Fruit fly (Drosophila melanogaster) whole organism, embryonic: ENCODE measurements around the gene CG6000.

Source experiments
- CG1024 ChIP-seq: fragments of 200-800 bp; sonication (Bioruptor generic); IDR thresholded peaks from 2 replicates; pipeline ENCODE4 v1.3.6; 2022; ENCODE audit warnings: missing biosample characterization, missing genetic modification characterization
- CG10267 ChIP-seq: fragments of 200-800 bp; sonication (Bioruptor generic); optimal IDR thresholded peaks from 2 replicates; lab custom pipeline; 2018; ENCODE audit warnings: missing biosample characterization, mild to moderate bottlenecking, missing genetic modification characterization, moderate library complexity
- CG10431 ChIP-seq: fragments of 200-800 bp; sonication (Bioruptor generic); optimal IDR thresholded peaks from 3 replicates; lab custom pipeline; 2018; ENCODE audit warnings: missing biosample characterization, mild to moderate bottlenecking, missing genetic modification characterization
- CG12104 ChIP-seq: fragments of 200-800 bp; sonication (Bioruptor generic); optimal IDR thresholded peaks from 3 replicates; lab custom pipeline; 2016; ENCODE audit warnings: missing biosample characterization, missing genetic modification characterization
- CG12219 ChIP-seq: fragments of 200-800 bp; sonication (Bioruptor generic); optimal IDR thresholded peaks from 3 replicates; lab custom pipeline; 2018; ENCODE audit warnings: missing biosample characterization, mild to moderate bottlenecking, missing genetic modification characterization
- CG12659 ChIP-seq: fragments of 200-800 bp; sonication (Bioruptor generic); optimal IDR thresholded peaks from 3 replicates; lab custom pipeline; 2017; ENCODE audit warnings: mild to moderate bottlenecking, missing biosample characterization, missing genetic modification reagents, missing genetic modification characterization
- CG12769 ChIP-seq: fragments of 200-800 bp; sonication (Bioruptor generic); optimal IDR thresholded peaks from 2 replicates; lab custom pipeline; 2019; ENCODE audit warnings: missing biosample characterization, mild to moderate bottlenecking, missing genetic modification characterization, moderate library complexity
- CG13424 ChIP-seq: fragments of 200-800 bp; sonication (Bioruptor generic); optimal IDR thresholded peaks from 2 replicates; lab custom pipeline; 2019; ENCODE audit warnings: missing biosample characterization, mild to moderate bottlenecking, missing genetic modification characterization, moderate library complexity
- CG14710 ChIP-seq: fragments of 200-800 bp; sonication (Bioruptor generic); optimal IDR thresholded peaks from 3 replicates; lab custom pipeline; 2019; ENCODE audit warnings: missing biosample characterization, mild to moderate bottlenecking, missing genetic modification characterization, moderate library complexity
- CG15011 ChIP-seq: fragments of 200-800 bp; sonication (Bioruptor generic); optimal IDR thresholded peaks from 3 replicates; lab custom pipeline; 2018; ENCODE audit warnings: missing biosample characterization, mild to moderate bottlenecking, missing genetic modification characterization
- CG15073 ChIP-seq: fragments of 200-800 bp; sonication (Bioruptor generic); optimal IDR thresholded peaks from 2 replicates; lab custom pipeline; 2016; ENCODE audit warnings: missing biosample characterization, missing genetic modification characterization
- CG17361 ChIP-seq: fragments of 200-800 bp; sonication (Bioruptor generic); IDR thresholded peaks from 3 replicates; pipeline ENCODE4 v1.3.6; 2022; ENCODE audit warnings: missing biosample characterization, missing genetic modification characterization
- CG17385 ChIP-seq: fragments of 200-800 bp; sonication (Bioruptor generic); optimal IDR thresholded peaks from 3 replicates; lab custom pipeline; 2018; ENCODE audit warnings: missing biosample characterization, mild to moderate bottlenecking, missing genetic modification characterization
- CG17802 ChIP-seq: fragments of 200-800 bp; sonication (Bioruptor generic); optimal IDR thresholded peaks from 2 replicates; lab custom pipeline; 2018; ENCODE audit warnings: missing biosample characterization, mild to moderate bottlenecking, missing genetic modification characterization, moderate library complexity
- CG18476 ChIP-seq: fragments of 200-800 bp; sonication (Bioruptor generic); optimal IDR thresholded peaks from 2 replicates; lab custom pipeline; 2016; ENCODE audit warnings: missing biosample characterization, mild to moderate bottlenecking, missing genetic modification characterization
- CG30403 ChIP-seq: fragments of 200-800 bp; sonication (Bioruptor generic); optimal IDR thresholded peaks from 3 replicates; lab custom pipeline; 2016; ENCODE audit warnings: missing biosample characterization, missing genetic modification characterization
- CG31224 ChIP-seq: fragments of 200-800 bp; sonication (Bioruptor generic); IDR thresholded peaks from 2 replicates; pipeline ENCODE4 v1.3.6; 2022; ENCODE audit warnings: missing biosample characterization, missing genetic modification characterization
- CG31441 ChIP-seq: fragments of 200-800 bp; sonication (Bioruptor generic); IDR thresholded peaks from 2 replicates; pipeline ENCODE4 v1.3.6; 2022; ENCODE audit warnings: missing biosample characterization, missing genetic modification characterization
- CG4424 ChIP-seq: fragments of 200-800 bp; sonication (Bioruptor generic); optimal IDR thresholded peaks from 3 replicates; lab custom pipeline; 2016; ENCODE audit warnings: missing biosample characterization, missing genetic modification characterization
- CG4730 ChIP-seq: fragments of 200-800 bp; sonication (Bioruptor generic); IDR thresholded peaks from 2 replicates; pipeline ENCODE4 v1.3.6; 2022; ENCODE audit warnings: missing biosample characterization, missing genetic modification characterization
- CG5953 ChIP-seq: fragments of 200-800 bp; sonication (Bioruptor generic); IDR thresholded peaks from 2 replicates; pipeline ENCODE4 v1.3.6; 2022; ENCODE audit warnings: missing biosample characterization, missing genetic modification characterization
- CG8359 ChIP-seq: fragments of 200-800 bp; sonication (Bioruptor generic); optimal IDR thresholded peaks from 2 replicates; lab custom pipeline; 2017; ENCODE audit warnings: missing biosample characterization, mild to moderate bottlenecking, missing genetic modification characterization, borderline replicate concordance
- CG8478 ChIP-seq: fragments of >200 bp; optimal IDR thresholded peaks from 2 replicates; lab custom pipeline; 2018
- CG9727 ChIP-seq: fragments of 200-800 bp; sonication (Bioruptor generic); optimal IDR thresholded peaks from 3 replicates; lab custom pipeline; 2017; ENCODE audit warnings: missing biosample characterization, mild to moderate bottlenecking, missing genetic modification characterization
- CHES-1-like ChIP-seq: fragments of 200-800 bp; sonication (Bioruptor generic); optimal IDR thresholded peaks from 2 replicates; lab custom pipeline; 2016; ENCODE audit warnings: missing biosample characterization, missing genetic modification characterization
- CkIIα-i1 ChIP-seq: fragments of 200-800 bp; sonication (Bioruptor generic); IDR thresholded peaks from 2 replicates; pipeline ENCODE4 v1.3.6; 2022; ENCODE audit warnings: missing biosample characterization, missing genetic modification characterization
- CrebB ChIP-seq: fragments of 200-800 bp; sonication (Bioruptor generic); optimal IDR thresholded peaks from 3 replicates; lab custom pipeline; 2018; ENCODE audit warnings: missing biosample characterization, mild to moderate bottlenecking, missing genetic modification characterization
- H15 ChIP-seq: fragments of 200-800 bp; sonication (Bioruptor generic); IDR thresholded peaks from 3 replicates; pipeline ENCODE4 v1.3.6; 2022; ENCODE audit warnings: missing biosample characterization, missing genetic modification characterization
- HHEX ChIP-seq: fragments of 200-800 bp; sonication (Bioruptor generic); optimal IDR thresholded peaks from 3 replicates; lab custom pipeline; 2017; ENCODE audit warnings: missing biosample characterization, mild to moderate bottlenecking, missing genetic modification characterization, missing genetic modification reagents
- Hand ChIP-seq: fragments of 200-800 bp; sonication (Bioruptor generic); optimal IDR thresholded peaks from 2 replicates; lab custom pipeline; 2017; ENCODE audit warnings: mild to moderate bottlenecking, missing biosample characterization, missing genetic modification reagents, missing genetic modification characterization
- Mrtf ChIP-seq: fragments of 200-800 bp; sonication (Bioruptor generic); IDR thresholded peaks from 3 replicates; pipeline ENCODE4 v1.3.6; 2022; ENCODE audit warnings: missing biosample characterization, missing genetic modification characterization
- Myb ChIP-seq: fragments of 200-800 bp; sonication (Bioruptor generic); optimal IDR thresholded peaks from 2 replicates; lab custom pipeline; 2016; ENCODE audit warnings: missing biosample characterization, missing genetic modification characterization
- Opbp ChIP-seq: fragments of 200-800 bp; sonication (Bioruptor generic); IDR thresholded peaks from 3 replicates; pipeline ENCODE4 v1.3.6; 2022; ENCODE audit warnings: missing biosample characterization, missing genetic modification characterization; ENCODE audit not compliant: partially characterized antibody
- Pdp1 ChIP-seq, 2 experiments: fragments of 200-800 bp; sonication (Bioruptor generic); optimal IDR thresholded peaks; 3 replicates each; lab custom pipeline; 2016; ENCODE audit warnings: missing biosample characterization in 2 of 2, missing genetic modification characterization in 2 of 2, mild to moderate bottlenecking in 1 of 2, moderate library complexity in 1 of 2
- Ptx1 ChIP-seq: fragments of 200-800 bp; sonication (Bioruptor generic); IDR thresholded peaks from 2 replicates; pipeline ENCODE4 v1.3.6; 2022; ENCODE audit warnings: missing biosample characterization, missing genetic modification characterization
- Scr ChIP-seq: fragments of 200-800 bp; sonication (Bioruptor generic); IDR thresholded peaks from 2 replicates; pipeline ENCODE4 v1.3.6; 2022; ENCODE audit warnings: missing biosample characterization, missing genetic modification characterization; ENCODE audit not compliant: partially characterized antibody
- TFAM ChIP-seq: fragments of 200-800 bp; sonication (Bioruptor generic); optimal IDR thresholded peaks from 2 replicates; lab custom pipeline; 2017; ENCODE audit warnings: missing biosample characterization, missing genetic modification characterization, inconsistent platforms
- Usf ChIP-seq: fragments of 200-800 bp; sonication (Bioruptor generic); optimal IDR thresholded peaks from 2 replicates; lab custom pipeline; 2017; ENCODE audit warnings: missing genotype, missing biosample characterization, missing genetic modification characterization
- YL-1 ChIP-seq: fragments of 200-800 bp; sonication (Bioruptor generic); optimal IDR thresholded peaks from 3 replicates; lab custom pipeline; 2017; ENCODE audit warnings: missing biosample characterization, mild to moderate bottlenecking, missing genetic modification characterization
- croc ChIP-seq: fragments of 200-800 bp; sonication (Bioruptor generic); conservative IDR thresholded peaks from 3 replicates; pipeline ENCODE4 v1.3.6; 2022; ENCODE audit warnings: missing biosample characterization, missing genetic modification characterization
- crp ChIP-seq, 2 experiments: fragments of 200-800 bp; sonication (Bioruptor generic); optimal IDR thresholded peaks; 2 replicates in 1 of 2; 3 replicates in 1 of 2; lab custom pipeline; 2017; ENCODE audit warnings: missing biosample characterization in 2 of 2, missing genetic modification characterization in 2 of 2, mild to moderate bottlenecking in 1 of 2, moderate library complexity in 1 of 2
- dm ChIP-seq: fragments of 200-800 bp; sonication (Bioruptor generic); optimal IDR thresholded peaks from 3 replicates; lab custom pipeline; 2016; ENCODE audit warnings: missing biosample characterization, missing genetic modification characterization
- gcm2 ChIP-seq: fragments of 200-800 bp; sonication (Bioruptor generic); optimal IDR thresholded peaks from 2 replicates; lab custom pipeline; 2016; ENCODE audit warnings: missing biosample characterization, missing genetic modification characterization
- gsb ChIP-seq: fragments of 200-800 bp; sonication (Bioruptor generic); IDR thresholded peaks from 2 replicates; pipeline ENCODE4 v1.3.6; 2022; ENCODE audit warnings: missing biosample characterization, missing genetic modification characterization
- hbn ChIP-seq: fragments of 200-800 bp; sonication (Bioruptor generic); IDR thresholded peaks from 2 replicates; pipeline ENCODE4 v1.3.6; 2022; ENCODE audit warnings: missing biosample characterization, missing genetic modification characterization; ENCODE audit not compliant: partially characterized antibody
- kni ChIP-seq: fragments of 200-800 bp; sonication (Bioruptor generic); optimal IDR thresholded peaks from 3 replicates; lab custom pipeline; 2017; ENCODE audit warnings: mild to moderate bottlenecking, missing biosample characterization, missing genetic modification reagents, missing genetic modification characterization
- onecut ChIP-seq: fragments of 200-800 bp; sonication (Bioruptor generic); IDR thresholded peaks from 2 replicates; pipeline ENCODE4 v1.3.6; 2022; ENCODE audit warnings: missing biosample characterization, missing genetic modification characterization
- sd ChIP-seq: fragments of 200-800 bp; sonication (Bioruptor generic); optimal IDR thresholded peaks from 3 replicates; lab custom pipeline; 2018; ENCODE audit warnings: missing biosample characterization, mild to moderate bottlenecking, missing genetic modification characterization, moderate library complexity
- shn ChIP-seq: fragments of 200-800 bp; sonication (Bioruptor generic); optimal IDR thresholded peaks from 3 replicates; lab custom pipeline; 2016; ENCODE audit warnings: missing biosample characterization, missing genetic modification characterization
- ttk ChIP-seq: fragments of 200-800 bp; sonication (Bioruptor generic); IDR thresholded peaks from 2 replicates; pipeline ENCODE4 v2.1.2; 2022; ENCODE audit warnings: missing biosample characterization, missing genetic modification characterization
- twi ChIP-seq: fragments of 200-800 bp; optimal IDR thresholded peaks from 2 replicates; lab custom pipeline; 2019; ENCODE audit warnings: missing biosample characterization, mild to moderate bottlenecking, missing genetic modification characterization, moderate library complexity
- zf30C ChIP-seq: fragments of 200-800 bp; sonication (Bioruptor generic); optimal IDR thresholded peaks from 3 replicates; lab custom pipeline; 2018; ENCODE audit warnings: missing biosample characterization, mild to moderate bottlenecking, missing genetic modification characterization

CG6000 gene

DNA sequence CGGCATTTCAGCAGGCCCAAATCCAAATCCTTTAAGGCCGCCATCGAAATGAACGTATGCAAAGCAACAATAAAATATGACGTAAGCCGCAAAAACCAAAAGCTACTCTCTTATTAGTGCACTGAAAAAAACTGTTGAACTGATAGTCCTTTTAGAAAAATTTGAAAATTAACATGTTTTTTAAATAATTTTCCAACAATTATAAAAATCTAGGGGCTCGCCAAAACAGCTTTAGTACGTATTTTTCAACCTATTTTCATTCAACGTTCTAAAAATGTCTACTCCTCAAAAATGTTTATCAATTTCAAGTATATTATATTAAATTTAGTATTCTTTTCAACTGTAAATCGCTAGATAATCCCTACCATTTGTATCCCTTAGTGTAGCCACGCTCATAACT, 39.2 kb downstream of the CG6000 start (continued):
- TF ChIP-seq CG8478 (no peak), CG4424 (no peak), CG12769 (no peak), CG12104 (GFP tag; lab: Kevin White, UChicago) (peak; percentile 7), CG31441 (GFP tag; lab: Robert Waterston, UW) (peak; percentile 32; the same call in 1 of the 2 replicates), crp (GFP tag; optimal IDR thresholded peaks at IDR 0.05; lab: Kevin White, UChicago) (no peak), CG17385 (GFP tag; lab: Kevin White, UChicago) (peak; percentile 18), croc (GFP tag; lab: Robert Waterston, UW) (no peak), ttk (GFP tag; lab: Robert Waterston, UW) (no peak), twi (tag; lab: Kevin White, UChicago) (no peak), kni (GFP tag; lab: Kevin White, UChicago) (no peak), YL-1 (GFP tag; lab: Kevin White, UChicago) (no peak), CG10267 (tag; lab: Kevin White, UChicago) (no peak), onecut (GFP tag; lab: Robert Waterston, UW) (no peak), CG18476 (GFP tag; lab: Kevin White, UChicago) (no peak), CG4730 (GFP tag; lab: Robert Waterston, UW) (no peak), gcm2 (GFP tag; lab: Kevin White, UChicago) (no peak), Usf (no peak), HHEX (GFP tag; lab: Kevin White, UChicago) (no peak), Ptx1 (GFP tag; lab: Robert Waterston, UW) (no peak), shn (GFP tag; lab: Kevin White, UChicago) (no peak), TFAM (no peak), CG15073 (GFP tag; lab: Kevin White, UChicago) (no peak), CG17802 (tag; lab: Kevin White, UChicago) (no peak), CG14710 (no peak), CG8359 (GFP tag; lab: Kevin White, UChicago) (no peak), zf30C (GFP tag; lab: Kevin White, UChicago) (peak; percentile 4), dm (GFP tag; lab: Kevin White, UChicago) (no peak), CG12659 (GFP tag; lab: Kevin White, UChicago) (peak; percentile 31), Scr (GFP tag; lab: Robert Waterston, UW) (no peak), CrebB (tag; lab: Kevin White, UChicago) (no peak), CHES-1-like (GFP tag; lab: Kevin White, UChicago) (no peak), CG17361 (peak; percentile 42; the same call in 1 of the 3 replicates), CG5953 (GFP tag; lab: Robert Waterston, UW) (no peak), Opbp (no peak), CG31224 (no peak), hbn (GFP tag; lab: Robert Waterston, UW) (no peak), Hand (GFP tag; lab: Kevin White, UChicago) (peak; percentile 38), Pdp1 (GFP tag; optimal IDR thresholded peaks at IDR 0.05; lab: Kevin White, UChicago) (peak in 1 of 2 experiments; percentile 16), CkIIα-i1 (GFP tag; lab: Robert Waterston, UW) (no peak), CG9727 (GFP tag; lab: Kevin White, UChicago) (peak; percentile 22), CG10431 (GFP tag; lab: Kevin White, UChicago) (no peak), sd (tag; lab: Kevin White, UChicago) (no peak), CG12219 (no peak), gsb (GFP tag; lab: Robert Waterston, UW) (no peak), Myb (GFP tag; lab: Kevin White, UChicago) (no peak), CG13424 (tag; lab: Kevin White, UChicago) (peak; percentile 43), CG30403 (GFP tag; lab: Kevin White, UChicago) (peak; percentile 10), H15 (GFP tag; lab: Robert Waterston, UW) (no peak), Mrtf (no peak), CG15011 (GFP tag; lab: Kevin White, UChicago) (no peak), CG1024 (GFP tag; lab: Robert Waterston, UW) (no peak)
